Worm (Caenorhabditis elegans) whole organism, midembryonic: ENCODE results near the gene mbr-1.

Experiments
- T22C8.4 ChIP-seq: fragments of 200-800 bp; sonication (Bioruptor generic); IDR thresholded peaks from 2 replicates; pipeline ENCODE4 v1.3.6; 2022; ENCODE audit warnings: missing genetic modification characterization, missing compliant biosample characterization
- cog-1 ChIP-seq: sonication (generic microtip); optimal IDR thresholded peaks from 2 replicates; lab custom pipeline; 2016; ENCODE audit warnings: missing genetic modification characterization, missing compliant biosample characterization
- flt-1 ChIP-seq: fragments of 200-800 bp; sonication (Bioruptor generic); IDR thresholded peaks from 2 replicates; pipeline ENCODE4 v1.3.6; 2022; ENCODE audit warnings: missing genetic modification characterization, missing compliant biosample characterization
- klf-2 ChIP-seq: fragments of 200-800 bp; sonication (Bioruptor generic); conservative IDR thresholded peaks from 2 replicates; pipeline ENCODE4 v1.3.6; 2022; ENCODE audit warnings: missing genetic modification reagents, missing genetic modification characterization, missing compliant biosample characterization
- med-1 ChIP-seq: sonication (generic microtip); optimal IDR thresholded peaks from 2 replicates; lab custom pipeline; 2017; ENCODE audit warnings: missing genetic modification characterization, mild to moderate bottlenecking, missing compliant biosample characterization, antibody characterized with exemption, missing genetic modification reagents; ENCODE audit not compliant: insufficient read depth
- ref-1 ChIP-seq: fragments of 200-800 bp; sonication (Bioruptor generic); conservative IDR thresholded peaks from 2 replicates; pipeline ENCODE4 v1.3.6; 2022; ENCODE audit warnings: missing genetic modification reagents, missing genetic modification characterization, missing compliant biosample characterization
- tab-1 ChIP-seq: fragments of 200-800 bp; sonication (Bioruptor generic); IDR thresholded peaks from 2 replicates; pipeline ENCODE4 v1.3.6; 2022; ENCODE audit warnings: missing genetic modification characterization, missing compliant biosample characterization
- ztf-23 ChIP-seq: fragments of 200-800 bp; sonication (Bioruptor generic); IDR thresholded peaks from 2 replicates; pipeline ENCODE4 v1.3.6; 2022; ENCODE audit warnings: missing genetic modification reagents, missing genetic modification characterization, missing compliant biosample characterization
- ztf-29 ChIP-seq: fragments of 200-800 bp; sonication (Bioruptor generic); IDR thresholded peaks from 2 replicates; pipeline ENCODE4 v1.3.6; 2022; ENCODE audit warnings: missing genetic modification reagents, missing genetic modification characterization, missing compliant biosample characterization

Gene mbr-1

DNA sequence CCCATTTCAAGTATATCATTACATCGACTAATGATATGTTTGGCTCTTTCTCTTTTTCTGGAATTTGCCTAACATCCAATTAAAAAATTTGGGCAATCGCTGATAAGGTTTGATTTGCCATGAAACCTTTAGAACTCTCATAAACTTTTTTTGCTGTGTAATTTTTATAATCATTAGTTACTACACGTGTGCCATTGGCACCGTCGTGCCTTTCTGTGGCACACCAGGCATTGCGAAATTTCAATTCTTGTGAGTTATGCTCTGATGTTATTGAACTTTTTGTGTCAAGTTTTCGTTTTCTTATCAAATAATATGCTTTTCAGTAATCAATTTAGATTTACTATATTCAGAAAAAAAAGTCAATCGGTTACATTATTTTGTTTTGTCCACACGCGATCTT lies 39.1 kb upstream of the mbr-1 start:
- TF ChIP-seq ztf-23 (GFP tag; lab: Robert Waterston, UW) (no peak), tab-1 (GFP tag; lab: Robert Waterston, UW) (no peak), ztf-29 (GFP tag; lab: Robert Waterston, UW) (no peak), med-1 (GFP tag; lab: Kevin White, UChicago) (no peak)

DNA sequence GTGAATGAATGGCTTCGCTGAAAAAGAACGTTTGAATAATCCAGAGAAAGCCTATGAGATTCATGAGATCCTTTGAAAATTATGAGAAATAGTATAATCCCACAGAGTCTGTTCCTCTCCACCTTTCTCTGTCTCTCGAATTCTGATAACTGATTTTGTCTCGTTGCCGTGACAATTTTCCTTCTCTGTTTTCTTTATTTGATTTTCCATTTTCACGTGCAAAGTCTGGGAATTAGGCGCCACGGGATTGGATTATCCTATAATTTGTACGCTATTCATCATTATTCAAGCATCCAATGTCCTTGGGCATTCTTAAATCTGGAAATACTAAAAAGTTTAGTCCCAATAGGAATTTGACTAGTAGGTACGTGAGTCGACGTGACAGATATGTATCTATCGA lies 36.6 kb upstream of the mbr-1 start:
- TF ChIP-seq klf-2 (GFP tag; lab: Robert Waterston, UW): no peak
- no peak for TF ChIP-seq ztf-29 (GFP tag; lab: Robert Waterston, UW)
- no peak for TF ChIP-seq T22C8.4 (GFP tag; lab: Robert Waterston, UW)

ce11 chrX:10757608-10758007 lies 35.8 kb upstream of the mbr-1 start, which contains the start of gene R07A4.4:
TSS of gene R07A4.4 (minus strand) at chrX:10757708.
- TF ChIP-seq ref-1: no peak
- TF ChIP-seq cog-1 (tag; lab: Kevin White, UChicago): no peak
- no peak for TF ChIP-seq ztf-23 (GFP tag; lab: Robert Waterston, UW)
- TF ChIP-seq T22C8.4 (GFP tag; lab: Robert Waterston, UW): no peak
- no peak for TF ChIP-seq tab-1 (GFP tag; lab: Robert Waterston, UW)
- TF ChIP-seq ztf-29 (GFP tag; lab: Robert Waterston, UW): no peak
- TF ChIP-seq klf-2 (GFP tag; lab: Robert Waterston, UW): no peak

DNA sequence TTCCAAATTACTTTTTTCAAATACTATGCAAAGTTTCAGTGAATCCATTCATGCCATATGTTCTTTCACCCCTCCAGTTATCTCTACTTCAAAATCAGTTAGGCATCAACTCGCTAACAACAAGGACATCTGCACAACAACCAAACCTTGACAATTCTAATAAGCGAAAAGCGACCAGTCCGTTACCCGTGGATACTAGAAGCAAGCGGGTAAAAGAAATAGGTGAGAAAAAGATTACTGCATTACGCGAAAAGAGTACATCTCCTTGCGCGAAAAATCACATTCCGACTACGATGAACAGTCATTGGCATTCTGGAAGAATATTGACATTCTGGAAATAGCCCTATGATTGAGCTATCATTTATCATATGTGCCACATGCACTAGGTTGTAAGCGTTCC lies 34.3 kb upstream of the mbr-1 start:
- TF ChIP-seq tab-1 (GFP tag; lab: Robert Waterston, UW): no peak
- no peak for TF ChIP-seq klf-2 (GFP tag; lab: Robert Waterston, UW)
- no peak for TF ChIP-seq ztf-23 (GFP tag; lab: Robert Waterston, UW)
- no peak for TF ChIP-seq T22C8.4 (GFP tag; lab: Robert Waterston, UW)
- TF ChIP-seq flt-1 (GFP tag; lab: Robert Waterston, UW): no peak
- TF ChIP-seq med-1 (GFP tag; lab: Kevin White, UChicago): no peak
- no peak for TF ChIP-seq cog-1 (tag; lab: Kevin White, UChicago)
- TF ChIP-seq ztf-29 (GFP tag; lab: Robert Waterston, UW): no peak
- TF ChIP-seq ref-1: no peak

DNA sequence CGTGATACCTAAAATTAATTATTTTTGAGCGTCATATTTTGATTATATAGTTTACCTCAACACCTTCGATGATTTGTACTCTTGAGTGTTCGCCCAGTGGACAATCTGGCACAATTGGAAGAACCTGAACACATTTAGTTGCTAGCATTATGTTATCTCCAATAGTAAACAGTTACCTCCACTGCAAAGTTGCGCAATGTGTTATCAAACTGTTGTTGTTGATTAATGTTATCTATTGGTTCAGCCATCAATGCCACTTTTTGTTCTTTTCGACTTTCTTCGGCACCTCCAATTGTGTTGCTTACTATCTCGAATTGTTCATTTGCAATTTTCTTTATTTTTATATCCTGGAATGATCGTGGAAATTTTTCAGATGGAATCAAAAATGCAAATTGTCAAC lies 32.7 kb upstream of the mbr-1 start:
- TF ChIP-seq ztf-29 (GFP tag; lab: Robert Waterston, UW) (no peak), tab-1 (GFP tag; lab: Robert Waterston, UW) (no peak), T22C8.4 (GFP tag; lab: Robert Waterston, UW) (no peak), ztf-23 (GFP tag; lab: Robert Waterston, UW) (no peak), ref-1 (no peak), cog-1 (tag; lab: Kevin White, UChicago) (no peak), flt-1 (GFP tag; lab: Robert Waterston, UW) (no peak), klf-2 (GFP tag; lab: Robert Waterston, UW) (no peak), med-1 (GFP tag; lab: Kevin White, UChicago) (no peak)

- TF ChIP-seq cog-1 (tag; lab: Kevin White, UChicago): no peak
- no peak for TF ChIP-seq tab-1 (GFP tag; lab: Robert Waterston, UW)
- no peak for TF ChIP-seq ref-1
- TF ChIP-seq flt-1 (GFP tag; lab: Robert Waterston, UW): no peak
- no peak for TF ChIP-seq klf-2 (GFP tag; lab: Robert Waterston, UW)
- TF ChIP-seq ztf-29 (GFP tag; lab: Robert Waterston, UW): no peak
- no peak for TF ChIP-seq T22C8.4 (GFP tag; lab: Robert Waterston, UW)
- no peak for TF ChIP-seq ztf-23 (GFP tag; lab: Robert Waterston, UW)
- TF ChIP-seq med-1 (GFP tag; lab: Kevin White, UChicago): no peak
These were observed 31.5 kb upstream of the mbr-1 start, which contains the start of gene R07A4.3 for ce11 chrX:10753403-10753802. TSS of gene R07A4.3 (plus strand) at chrX:10753703.

DNA sequence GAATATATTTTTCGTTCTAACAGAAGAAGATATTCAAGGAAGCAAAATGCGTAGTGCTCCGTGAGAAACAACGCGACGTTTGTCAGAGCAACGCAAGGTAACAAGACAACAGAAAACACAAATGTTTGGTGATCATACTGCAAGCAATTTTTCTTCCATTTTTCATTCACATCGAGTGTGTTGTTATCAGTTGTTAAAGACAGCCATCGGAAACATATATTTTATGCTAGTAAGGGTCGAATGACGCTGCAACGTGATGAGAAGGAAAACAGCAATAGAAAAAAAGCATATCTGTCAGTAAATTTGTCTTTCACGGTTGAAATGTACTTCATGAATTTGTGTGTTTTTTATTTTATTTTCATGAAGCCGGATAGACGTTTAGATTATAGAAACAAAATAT lies 26.3 kb upstream of the mbr-1 start:
- no peak for TF ChIP-seq cog-1 (tag; lab: Kevin White, UChicago)

DNA sequence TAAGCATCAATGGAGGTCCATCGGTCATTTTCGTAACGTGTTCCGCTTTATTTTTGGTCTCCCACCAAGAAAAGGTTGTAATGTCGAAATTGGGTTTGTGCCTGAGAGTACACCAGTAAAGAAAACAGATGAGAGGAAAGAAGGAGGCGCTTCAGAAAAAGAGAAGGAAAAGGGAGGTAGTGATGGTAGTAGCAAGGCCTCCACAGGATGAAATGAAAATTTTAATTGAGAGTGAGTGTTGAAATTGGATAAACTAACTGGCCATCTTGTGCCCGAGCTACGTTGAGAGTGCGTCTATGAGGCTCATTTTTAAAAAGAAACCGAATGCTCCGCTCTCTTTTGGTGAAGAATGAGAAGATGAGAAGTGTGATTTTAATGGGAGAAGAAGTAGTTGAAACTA lies 24.5 kb upstream of the mbr-1 start, which contains the start of gene R07A4.2:
Gene R07A4.2 (minus strand): TSS at position 101 of the 400 bp plus-strand sequence.
- TF ChIP-seq ztf-29 (GFP tag; lab: Robert Waterston, UW) (no peak), T22C8.4 (GFP tag; lab: Robert Waterston, UW) (no peak)

- TF ChIP-seq tab-1 (GFP tag; lab: Robert Waterston, UW) (no peak), ztf-29 (GFP tag; lab: Robert Waterston, UW) (no peak), cog-1 (tag; lab: Kevin White, UChicago) (no peak), T22C8.4 (GFP tag; lab: Robert Waterston, UW) (no peak), klf-2 (GFP tag; lab: Robert Waterston, UW) (no peak), med-1 (GFP tag; lab: Kevin White, UChicago) (no peak), ztf-23 (GFP tag; lab: Robert Waterston, UW) (no peak), ref-1 (no peak), flt-1 (GFP tag; lab: Robert Waterston, UW) (no peak)
These were observed 12.2 kb upstream of the mbr-1 start, which contains the start of gene egl-36 for ce11 chrX:10734026-10734425. TSS of gene egl-36 (plus strand) at chrX:10734326.

- no peak for TF ChIP-seq klf-2 (GFP tag; lab: Robert Waterston, UW)
- no peak for TF ChIP-seq cog-1 (tag; lab: Kevin White, UChicago)
- TF ChIP-seq flt-1 (GFP tag; lab: Robert Waterston, UW): no peak
- no peak for TF ChIP-seq ztf-29 (GFP tag; lab: Robert Waterston, UW)
- no peak for TF ChIP-seq ztf-23 (GFP tag; lab: Robert Waterston, UW)
- no peak for TF ChIP-seq ref-1
- TF ChIP-seq tab-1 (GFP tag; lab: Robert Waterston, UW): no peak
These were observed 10.0 kb upstream of the mbr-1 start for ce11 chrX:10731837-10732236.
